Worm (Caenorhabditis elegans): Measurements from ENCODE around the gene F55A11.6.

DNA sequence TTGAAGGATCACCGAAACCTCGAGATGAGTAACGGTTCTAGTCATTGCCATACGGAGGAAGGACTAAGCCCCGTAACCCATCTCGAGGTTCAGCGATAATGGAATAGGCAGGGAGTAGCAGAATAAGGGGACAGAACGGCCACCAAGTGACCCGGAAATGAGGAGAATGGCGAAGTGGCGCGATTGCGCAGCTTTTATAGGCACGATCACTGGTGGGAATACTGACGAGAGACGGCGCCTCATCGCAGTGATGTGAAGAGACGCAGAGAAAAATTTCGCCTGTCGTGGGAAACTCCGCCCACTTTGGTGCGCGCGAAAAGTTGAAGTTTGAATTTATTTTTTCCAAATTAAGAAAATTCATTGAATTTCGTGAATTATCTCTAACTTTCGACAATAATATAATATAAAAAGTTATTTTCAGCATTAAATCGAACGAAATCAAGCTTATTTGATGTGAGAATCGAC is 6.6 kb upstream of the F55A11.6 start, which contains the start of gene F55A11.4:
- TF ChIP-seq hmbx-1 (tag; optimal IDR thresholded peaks at IDR 0.05): no peak
- TF ChIP-seq B0310.2 (tag; optimal IDR thresholded peaks at IDR 0.05): no peak
- TF ChIP-seq ama-1 (optimal IDR thresholded peaks at IDR 0.05): peak; percentile 19
- TF ChIP-seq hnd-1 (tag; optimal IDR thresholded peaks at IDR 0.05): no peak
- no peak for TF ChIP-seq tra-4 (tag; optimal IDR thresholded peaks at IDR 0.05)
- no peak for TF ChIP-seq hmg-4 (GFP tag; optimal IDR thresholded peaks at IDR 0.05)

All from whole organism, early embryonic.